Worm (Caenorhabditis elegans) whole organism, midembryonic: ENCODE data around the gene Y116A8C.463.

Experiments used
- cog-1 ChIP-seq: sonication (generic microtip); optimal IDR thresholded peaks from 2 replicates; lab custom pipeline; 2016; ENCODE audit warnings: missing genetic modification characterization, missing compliant biosample characterization
- flt-1 ChIP-seq: fragments of 200-800 bp; sonication (Bioruptor generic); IDR thresholded peaks from 2 replicates; pipeline ENCODE4 v1.3.6; 2022; ENCODE audit warnings: missing genetic modification characterization, missing compliant biosample characterization
- ref-1 ChIP-seq: fragments of 200-800 bp; sonication (Bioruptor generic); conservative IDR thresholded peaks from 2 replicates; pipeline ENCODE4 v1.3.6; 2022; ENCODE audit warnings: missing genetic modification reagents, missing genetic modification characterization, missing compliant biosample characterization
- ztf-29 ChIP-seq: fragments of 200-800 bp; sonication (Bioruptor generic); IDR thresholded peaks from 2 replicates; pipeline ENCODE4 v1.3.6; 2022; ENCODE audit warnings: missing genetic modification reagents, missing genetic modification characterization, missing compliant biosample characterization

ce11 chrIV:16946746-16947145 is 27.2 kb downstream of the Y116A8C.463 start, which contains the start of the genes Y116A8C.9 and arf-6:
- TF ChIP-seq ztf-29: no peak
- TF ChIP-seq flt-1 (GFP tag; lab: Robert Waterston, UW): peak; percentile 81
- TF ChIP-seq cog-1 (tag; lab: Kevin White, UChicago): peak; percentile 1
- TF ChIP-seq ref-1 (GFP tag; lab: Robert Waterston, UW): no peak
